Worm (Caenorhabditis elegans): Measurements from ENCODE around the gene glb-30.

glb-30 gene

DNA sequence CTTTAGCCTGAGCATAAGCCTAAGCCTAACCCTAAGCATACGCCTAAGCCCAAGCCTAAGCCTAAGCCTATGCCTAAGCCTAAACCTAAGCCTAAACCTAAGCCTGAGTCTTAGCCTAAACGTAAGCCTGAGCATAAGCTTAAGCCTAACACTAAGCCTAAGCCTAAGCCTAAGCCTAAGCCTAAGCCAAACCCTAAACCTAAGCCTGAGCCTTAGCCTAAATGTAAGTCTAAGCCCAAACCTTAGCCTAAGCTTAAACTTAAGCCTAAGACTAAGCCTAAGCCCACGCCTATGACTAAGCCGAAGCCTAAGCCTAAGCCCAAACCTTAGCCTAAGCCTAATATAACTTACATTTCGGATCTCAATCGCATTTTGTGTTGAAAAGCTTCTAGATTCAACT is 35.6 kb upstream of the glb-30 start:
- TF ChIP-seq ceh-2 (tag; optimal IDR thresholded peaks at IDR 0.05) (no peak), hlh-13 (GFP tag; optimal IDR thresholded peaks at IDR 0.05) (no peak), C08G9.2 (tag; optimal IDR thresholded peaks at IDR 0.05) (no peak), ztf-16 (tag; optimal IDR thresholded peaks at IDR 0.05) (no peak), dve-1 (tag; optimal IDR thresholded peaks at IDR 0.05) (peak; percentile 56), hlh-30 (tag; optimal IDR thresholded peaks at IDR 0.05; ENCODE audit: insufficient read depth) (no peak), unc-55 (GFP tag; optimal IDR thresholded peaks at IDR 0.05) (no peak)

DNA sequence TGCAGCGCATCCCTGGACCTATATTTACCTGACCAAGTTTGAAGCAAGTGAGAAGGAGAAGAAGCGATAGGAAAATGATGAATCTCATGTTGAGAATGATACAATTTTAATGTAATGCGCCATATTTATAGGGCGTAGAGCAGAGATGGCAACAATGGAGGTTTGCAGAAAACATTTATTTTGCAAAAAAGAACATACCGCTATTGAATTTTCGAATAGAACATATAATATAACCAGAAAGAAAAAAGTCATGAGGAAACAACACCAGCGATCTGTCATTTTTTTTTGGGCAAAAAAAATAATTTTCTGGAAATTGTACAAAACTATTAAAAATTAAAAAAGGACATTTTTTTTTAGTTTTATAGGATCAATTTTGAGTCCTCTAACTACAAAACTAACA is 33.9 kb upstream of the glb-30 start, which contains the start of gene spex-3:
Gene spex-3, minus strand, starts transcription at position 101 of the 400 bp plus-strand sequence.
- no peak for TF ChIP-seq hlh-6 (tag; optimal IDR thresholded peaks at IDR 0.05)
- no peak for TF ChIP-seq pros-1 (tag; optimal IDR thresholded peaks at IDR 0.05)
- TF ChIP-seq C38D4.7 (GFP tag; optimal IDR thresholded peaks at IDR 0.05): no peak
- TF ChIP-seq rnt-1 (tag; optimal IDR thresholded peaks at IDR 0.05): no peak
- TF ChIP-seq fkh-6 (tag; optimal IDR thresholded peaks at IDR 0.05): no peak

DNA sequence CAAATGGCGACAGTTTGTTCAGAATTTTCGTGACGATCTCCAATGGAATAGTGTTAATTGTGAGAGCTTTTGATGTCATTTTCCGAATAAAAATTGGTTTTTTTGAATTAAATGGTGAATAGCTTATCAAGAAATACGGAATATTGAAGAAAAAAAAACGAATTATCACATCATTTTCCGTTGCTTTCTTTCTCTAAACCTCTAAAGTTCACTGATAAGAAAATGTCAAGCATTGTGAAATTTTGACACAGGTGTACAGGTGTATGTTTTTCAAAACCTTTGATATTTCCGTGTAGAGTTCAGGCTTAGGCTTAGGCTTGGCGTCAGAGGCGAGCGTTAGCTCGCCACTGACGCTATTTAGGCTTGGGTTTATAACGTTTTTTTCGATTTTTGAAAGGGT is 30.4 kb upstream of the glb-30 start, which contains the start of gene fbxa-74:
Gene fbxa-74, minus strand, starts transcription at position 145 of the 400 bp plus-strand sequence.
- TF ChIP-seq ceh-48 (tag; optimal IDR thresholded peaks at IDR 0.05) (no peak), Y22D7AL.16 (tag; optimal IDR thresholded peaks at IDR 0.05) (no peak), npax-4 (tag; optimal IDR thresholded peaks at IDR 0.05) (no peak), rnt-1 (tag; optimal IDR thresholded peaks at IDR 0.05) (no peak), ttx-3 (tag; optimal IDR thresholded peaks at IDR 0.05) (no peak), pha-2 (tag; optimal IDR thresholded peaks at IDR 0.05) (no peak), ceh-18 (tag; optimal IDR thresholded peaks at IDR 0.05) (no peak), pax-1 (tag; optimal IDR thresholded peaks at IDR 0.05) (no peak), unc-3 (GFP tag; conservative IDR thresholded peaks at IDR 0.05) (no peak), unc-3 (tag; optimal IDR thresholded peaks at IDR 0.05) (no peak), hlh-6 (tag; optimal IDR thresholded peaks at IDR 0.05) (no peak), ztf-16 (tag; optimal IDR thresholded peaks at IDR 0.05) (no peak)

DNA sequence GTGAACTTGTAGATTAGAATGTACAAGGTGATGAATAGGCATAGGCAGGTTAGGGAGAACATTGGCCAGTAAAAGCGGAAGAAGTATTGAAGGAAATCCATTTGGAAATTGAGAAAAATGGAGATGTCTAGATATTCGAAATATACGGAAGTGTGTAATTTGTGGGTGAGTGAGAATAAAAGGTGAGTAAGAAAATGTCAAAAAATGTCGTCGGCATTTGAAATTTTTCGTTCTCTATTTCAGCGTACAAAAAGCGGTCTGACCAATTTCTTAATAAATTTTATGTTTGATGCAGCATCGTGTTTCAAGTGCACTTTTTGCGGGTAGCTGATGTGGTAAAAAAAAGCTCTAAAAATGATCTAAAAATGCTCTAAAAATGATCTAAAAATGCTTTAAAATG is 26.6 kb upstream of the glb-30 start, which contains the start of gene srd-64:
Gene srd-64, minus strand, starts transcription at position 101 of the 400 bp plus-strand sequence.
- TF ChIP-seq ceh-6 (GFP tag; optimal IDR thresholded peaks at IDR 0.05): no peak
- no peak for TF ChIP-seq zip-5 (tag; optimal IDR thresholded peaks at IDR 0.05)
- TF ChIP-seq ref-2 (tag; optimal IDR thresholded peaks at IDR 0.05): no peak
- TF ChIP-seq eyg-1 (tag; optimal IDR thresholded peaks at IDR 0.05): no peak
- no peak for TF ChIP-seq elt-2 (tag; optimal IDR thresholded peaks at IDR 0.05)

DNA sequence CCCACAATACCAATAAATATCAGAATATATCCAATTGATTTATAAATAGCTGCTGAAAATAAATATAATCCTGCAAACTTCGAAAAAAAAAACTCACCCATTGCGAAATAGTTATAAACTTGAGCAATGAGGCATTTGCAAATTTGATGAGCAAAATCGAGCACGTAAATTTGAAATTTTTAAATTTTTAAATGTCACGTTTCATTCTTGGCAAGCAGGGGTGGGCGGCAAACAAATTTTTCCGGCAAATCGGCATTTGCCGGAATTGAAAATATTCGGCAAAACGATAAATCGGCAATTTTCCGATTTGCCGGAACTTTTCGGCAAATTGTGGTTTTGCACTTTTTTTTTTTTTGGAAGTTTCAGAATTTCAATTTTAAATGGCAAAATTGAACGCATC is 21.5 kb upstream of the glb-30 start, which contains the start of gene Y22D7AR.14:
Gene Y22D7AR.14, minus strand, starts transcription at position 101 of the 400 bp plus-strand sequence.
- TF ChIP-seq fax-1 (tag; optimal IDR thresholded peaks at IDR 0.05) (no peak), Y22D7AL.16 (tag; optimal IDR thresholded peaks at IDR 0.05) (no peak), sox-2 (GFP tag; IDR thresholded peaks at IDR 0.05) (no peak), ceh-6 (GFP tag; optimal IDR thresholded peaks at IDR 0.05) (no peak), ceh-24 (tag; optimal IDR thresholded peaks at IDR 0.05) (no peak)

DNA sequence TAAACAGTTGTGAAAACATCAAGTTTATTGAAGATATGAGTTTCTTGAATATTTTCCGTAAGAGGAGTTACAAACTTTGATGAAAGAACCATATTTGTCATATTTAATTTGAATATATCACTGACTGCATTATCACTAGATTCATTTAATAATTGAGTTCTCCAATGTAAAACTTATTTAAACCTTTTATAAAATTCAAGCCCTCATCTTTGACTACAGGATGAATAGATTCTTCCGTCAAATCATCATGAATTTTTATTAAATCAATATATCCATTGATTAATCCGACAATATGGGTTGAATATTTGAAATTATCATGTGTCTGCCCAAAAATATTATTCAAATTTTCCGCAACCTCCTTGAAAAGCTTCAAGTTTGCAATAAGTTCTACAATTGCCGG is 19.6 kb upstream of the glb-30 start, which contains the start of gene Y22D7AR.7:
Gene Y22D7AR.7, minus strand, starts transcription at position 101 of the 400 bp plus-strand sequence.
- TF ChIP-seq pha-2 (tag; optimal IDR thresholded peaks at IDR 0.05) (no peak), ceh-18 (tag; optimal IDR thresholded peaks at IDR 0.05) (no peak), ets-4 (tag; optimal IDR thresholded peaks at IDR 0.05) (no peak), npax-4 (tag; optimal IDR thresholded peaks at IDR 0.05) (no peak), ama-1 (optimal IDR thresholded peaks at IDR 0.05) (no peak)

DNA sequence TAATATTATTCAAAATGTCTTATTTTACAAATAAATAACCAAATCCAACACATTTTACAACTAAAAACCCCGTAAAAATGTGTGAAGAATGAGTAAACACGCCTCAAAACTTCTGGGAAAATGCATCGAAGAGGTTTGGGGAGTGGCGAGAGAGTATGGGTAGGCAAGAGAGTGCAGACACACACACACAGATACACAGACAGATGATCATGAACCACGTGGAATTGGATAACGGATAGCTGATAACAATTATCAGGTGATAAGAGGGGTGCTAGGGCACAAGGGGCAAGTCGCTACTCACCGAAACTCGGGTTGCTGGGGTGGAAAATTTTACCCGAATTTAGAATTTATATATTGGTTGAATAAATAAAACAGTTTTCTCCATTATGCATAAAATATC is 13.8 kb upstream of the glb-30 start:
- TF ChIP-seq npax-4 (tag; optimal IDR thresholded peaks at IDR 0.05): no peak
- TF ChIP-seq hlh-6 (tag; optimal IDR thresholded peaks at IDR 0.05): no peak
- TF ChIP-seq tbx-2 (tag; optimal IDR thresholded peaks at IDR 0.05): no peak
- TF ChIP-seq ceh-22 (tag; optimal IDR thresholded peaks at IDR 0.05): no peak
- peak; percentile 51 for TF ChIP-seq hlh-30 (tag; optimal IDR thresholded peaks at IDR 0.05; ENCODE audit: insufficient read depth)
- peak; percentile 33 for TF ChIP-seq ceh-18 (tag; optimal IDR thresholded peaks at IDR 0.05)
- TF ChIP-seq elt-2 (tag; optimal IDR thresholded peaks at IDR 0.05): peak; percentile 86
- TF ChIP-seq pros-1 (tag; optimal IDR thresholded peaks at IDR 0.05): no peak
- TF ChIP-seq pax-1 (tag; optimal IDR thresholded peaks at IDR 0.05): no peak
- no peak for TF ChIP-seq ceh-30 (tag; optimal IDR thresholded peaks at IDR 0.05)
- TF ChIP-seq pag-3 (tag; optimal IDR thresholded peaks at IDR 0.05; ENCODE audit: borderline replicate concordance): no peak
